Fruit fly (Drosophila melanogaster) whole organism, wandering third instar larva: ENCODE data around the gene mAChR-C.
A peak's percentile ranks its signal among the peaks of the same experiment; 100 is the strongest.

Experiments
- Abd-B ChIP-seq: fragments of >200 bp; optimal IDR thresholded peaks from 2 replicates; lab custom pipeline; 2017; ENCODE audit warnings: missing biosample characterization, missing genetic modification characterization
- CG32264 ChIP-seq: fragments of 200-800 bp; sonication (Bioruptor generic); optimal IDR thresholded peaks from 2 replicates; lab custom pipeline; 2016; ENCODE audit warnings: missing biosample characterization, missing genetic modification characterization
- CG9705 ChIP-seq: fragments of 200-800 bp; sonication (Bioruptor generic); optimal IDR thresholded peaks from 2 replicates; lab custom pipeline; 2018; ENCODE audit warnings: missing biosample characterization, mild to moderate bottlenecking, missing genetic modification characterization
- CrebA ChIP-seq: fragments of 200-800 bp; sonication (Bioruptor generic); optimal IDR thresholded peaks from 2 replicates; lab custom pipeline; 2016; ENCODE audit warnings: missing biosample characterization, mild to moderate bottlenecking, missing genetic modification characterization, borderline replicate concordance
- Dfd ChIP-seq: fragments of >200 bp; optimal IDR thresholded peaks from 2 replicates; lab custom pipeline; 2017; ENCODE audit warnings: missing biosample characterization, missing genetic modification characterization
- Dif ChIP-seq: fragments of 200-275, 200-300 bp; sonication (Bioruptor generic); optimal IDR thresholded peaks from 2 replicates; lab custom pipeline; 2018; ENCODE audit warnings: missing biosample characterization, missing genetic modification characterization; ENCODE audit not compliant: partially characterized antibody
- GATAd ChIP-seq: sonication (Bioruptor generic); optimal IDR thresholded peaks from 2 replicates; lab custom pipeline; 2016; ENCODE audit warnings: missing biosample characterization, missing genetic modification characterization
- HLH106 ChIP-seq: fragments of 200-800 bp; optimal IDR thresholded peaks from 3 replicates; lab custom pipeline; 2019; ENCODE audit warnings: missing biosample characterization, mild to moderate bottlenecking, missing genetic modification characterization, moderate library complexity
- Hnf4 ChIP-seq: fragments of 200-800 bp; sonication (Bioruptor generic); optimal IDR thresholded peaks from 2 replicates; lab custom pipeline; 2016; ENCODE audit warnings: missing biosample characterization, mild to moderate bottlenecking, missing genetic modification characterization
- Hr78 ChIP-seq: fragments of >200 bp; optimal IDR thresholded peaks from 2 replicates; lab custom pipeline; 2017; ENCODE audit warnings: missing biosample characterization, missing genetic modification characterization
- Hr83 ChIP-seq: fragments of 200-300 bp; sonication (Bioruptor generic); optimal IDR thresholded peaks from 2 replicates; lab custom pipeline; 2016; ENCODE audit warnings: missing biosample characterization, mild to moderate bottlenecking, missing genetic modification characterization, moderate library complexity; ENCODE audit not compliant: poor library complexity, severe bottlenecking
- Jra ChIP-seq: sonication (Bioruptor generic); optimal IDR thresholded peaks from 2 replicates; lab custom pipeline; 2016; ENCODE audit warnings: missing biosample characterization, missing genetic modification characterization
- Mio ChIP-seq: sonication (Bioruptor generic); optimal IDR thresholded peaks from 2 replicates; lab custom pipeline; 2016; ENCODE audit warnings: missing biosample characterization, missing genetic modification characterization
- Myc ChIP-seq: fragments of >200 bp; optimal IDR thresholded peaks from 2 replicates; lab custom pipeline; 2017
- N ChIP-seq: fragments of >200 bp; optimal IDR thresholded peaks from 2 replicates; lab custom pipeline; 2018; ENCODE audit warnings: missing biosample characterization, missing external identifiers, missing genetic modification characterization
- OdsH ChIP-seq: fragments of 200-800 bp; sonication (Bioruptor generic); optimal IDR thresholded peaks from 2 replicates; lab custom pipeline; 2016; ENCODE audit warnings: missing biosample characterization, mild to moderate bottlenecking, missing genetic modification characterization
- Rel ChIP-seq, 2 experiments: fragments of 200-800 bp; sonication (Bioruptor generic) in 1 of 2; optimal IDR thresholded peaks; 2 replicates in 1 of 2; 3 replicates in 1 of 2; lab custom pipeline; 2016 to 2019; ENCODE audit warnings: mild to moderate bottlenecking in 2 of 2, missing biosample characterization in 2 of 2, missing genetic modification characterization in 2 of 2, moderate library complexity in 1 of 2
- Sp1 ChIP-seq: fragments of 200-800 bp; sonication (Bioruptor generic); optimal IDR thresholded peaks from 3 replicates; lab custom pipeline; 2019; ENCODE audit warnings: missing biosample characterization, mild to moderate bottlenecking, missing genetic modification characterization, moderate library complexity
- Vsx2 ChIP-seq: fragments of 200-300, 225-300 bp; sonication (Bioruptor generic); optimal IDR thresholded peaks from 2 replicates; lab custom pipeline; 2018; ENCODE audit warnings: missing biosample characterization, missing genetic modification characterization; ENCODE audit not compliant: partially characterized antibody
- br ChIP-seq: fragments of 200-800 bp; sonication (Bioruptor generic); optimal IDR thresholded peaks from 2 replicates; lab custom pipeline; 2016; ENCODE audit warnings: missing biosample characterization, missing genetic modification characterization
- brk ChIP-seq: fragments of 200-800 bp; sonication (Bioruptor generic); optimal IDR thresholded peaks from 2 replicates; lab custom pipeline; 2016; ENCODE audit warnings: missing biosample characterization, mild to moderate bottlenecking, missing genetic modification characterization
- dl ChIP-seq, 2 experiments: fragments of 175-275, 200-275 bp in 1 of 2; fragments of 200-275 bp in 1 of 2; sonication (Bioruptor generic); optimal IDR thresholded peaks; lab custom pipeline; 2018; ENCODE audit warnings: mild to moderate bottlenecking in 2 of 2, missing biosample characterization in 2 of 2, missing genetic modification characterization in 2 of 2, moderate library complexity in 2 of 2; ENCODE audit not compliant: partially characterized antibody in 2 of 2, insufficient read depth in 1 of 2
- dmrt93B ChIP-seq: fragments of 200-800 bp; sonication (Bioruptor generic); optimal IDR thresholded peaks from 2 replicates; lab custom pipeline; 2018; ENCODE audit warnings: missing biosample characterization, mild to moderate bottlenecking, missing genetic modification characterization
- dsf ChIP-seq: sonication (Bioruptor generic); optimal IDR thresholded peaks from 2 replicates; lab custom pipeline; 2016; ENCODE audit warnings: missing biosample characterization, missing genetic modification characterization, borderline replicate concordance
- ey ChIP-seq: fragments of 200-800 bp; sonication (Bioruptor generic); optimal IDR thresholded peaks from 2 replicates; lab custom pipeline; 2016; ENCODE audit warnings: missing biosample characterization, missing genetic modification characterization
- foxo ChIP-seq, 2 experiments: fragments of 200-800 bp; sonication (Bioruptor generic); optimal IDR thresholded peaks; 2 replicates in 1 of 2; 3 replicates in 1 of 2; lab custom pipeline; 2016 to 2017; ENCODE audit warnings: missing biosample characterization in 2 of 2, missing genetic modification characterization in 2 of 2
- fru ChIP-seq: fragments of 200-800 bp; sonication (Bioruptor generic); optimal IDR thresholded peaks from 3 replicates; lab custom pipeline; 2016; ENCODE audit warnings: missing biosample characterization, mild to moderate bottlenecking, missing genetic modification characterization
- h ChIP-seq: fragments of 200-800 bp; sonication (Bioruptor generic); optimal IDR thresholded peaks from 3 replicates; lab custom pipeline; 2016; ENCODE audit warnings: missing biosample characterization, mild to moderate bottlenecking, missing genetic modification characterization
- jim ChIP-seq: fragments of 175-275, 200-325 bp; sonication (Bioruptor generic); optimal IDR thresholded peaks from 2 replicates; lab custom pipeline; 2016; ENCODE audit warnings: missing biosample characterization, mild to moderate bottlenecking, missing genetic modification characterization
- lola ChIP-seq: fragments of >200 bp; optimal IDR thresholded peaks from 2 replicates; lab custom pipeline; 2017; ENCODE audit warnings: missing biosample characterization, missing genetic modification characterization
- pan ChIP-seq: fragments of >200 bp; optimal IDR thresholded peaks from 2 replicates; lab custom pipeline; 2017
- psq ChIP-seq: fragments of 200-800 bp; sonication (Bioruptor generic); optimal IDR thresholded peaks from 3 replicates; lab custom pipeline; 2017; ENCODE audit warnings: missing biosample characterization, mild to moderate bottlenecking, missing genetic modification characterization, moderate library complexity
- rgr ChIP-seq: fragments of 200-800 bp; sonication (Bioruptor generic); optimal IDR thresholded peaks from 3 replicates; lab custom pipeline; 2016; ENCODE audit warnings: missing biosample characterization, mild to moderate bottlenecking, missing genetic modification characterization
- sage ChIP-seq: fragments of 200-800 bp; sonication (Bioruptor generic); optimal IDR thresholded peaks from 2 replicates; lab custom pipeline; 2016; ENCODE audit warnings: missing biosample characterization, mild to moderate bottlenecking, missing genetic modification characterization
- sv ChIP-seq: fragments of 200-800 bp; sonication (Bioruptor generic); optimal IDR thresholded peaks from 3 replicates; lab custom pipeline; 2016; ENCODE audit warnings: missing biosample characterization, missing genetic modification characterization
- tai ChIP-seq: sonication (Bioruptor generic); optimal IDR thresholded peaks from 2 replicates; lab custom pipeline; 2016; ENCODE audit warnings: missing biosample characterization, missing genetic modification characterization
- usp ChIP-seq: fragments of >200 bp; optimal IDR thresholded peaks from 2 replicates; lab custom pipeline; 2017; ENCODE audit warnings: missing biosample characterization, missing genetic modification characterization
- woc ChIP-seq: sonication (Bioruptor generic); optimal IDR thresholded peaks from 2 replicates; lab custom pipeline; 2016; ENCODE audit warnings: missing biosample characterization, mild to moderate bottlenecking, missing genetic modification characterization

The mAChR-C gene

DNA sequence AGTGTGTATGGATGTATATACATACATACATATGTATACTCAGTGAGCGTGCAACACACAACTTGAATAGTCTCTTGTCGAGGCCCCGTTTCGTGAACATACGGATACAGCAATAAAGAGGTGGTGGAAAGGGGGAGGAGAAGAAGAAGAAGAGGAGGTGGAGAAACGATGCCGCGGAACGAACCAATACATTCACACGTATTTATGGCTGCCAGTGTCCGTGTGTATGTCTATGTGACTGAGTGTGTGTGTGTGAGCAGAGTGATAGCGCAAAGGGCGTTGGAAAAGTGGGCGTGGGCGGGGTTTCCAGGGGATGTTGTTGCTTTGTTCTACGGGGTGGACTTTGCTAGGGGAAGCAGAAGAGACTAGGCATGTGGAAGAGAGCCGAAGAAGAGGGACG lies 20.9 kb upstream of the mAChR-C start:
- TF ChIP-seq Rel (GFP tag; optimal IDR thresholded peaks at IDR 0.05; lab: Kevin White, UChicago) (no peak), Rel (tag; optimal IDR thresholded peaks at IDR 0.05; lab: Kevin White, UChicago) (peak; percentile 67), h (no peak), psq (GFP tag; lab: Kevin White, UChicago) (peak; percentile 77), Sp1 (GFP tag; lab: Kevin White, UChicago) (peak; percentile 45), Dif (peak; percentile 31)
- TF ChIP-seq, all 38 proteins: peak for 4

DNA sequence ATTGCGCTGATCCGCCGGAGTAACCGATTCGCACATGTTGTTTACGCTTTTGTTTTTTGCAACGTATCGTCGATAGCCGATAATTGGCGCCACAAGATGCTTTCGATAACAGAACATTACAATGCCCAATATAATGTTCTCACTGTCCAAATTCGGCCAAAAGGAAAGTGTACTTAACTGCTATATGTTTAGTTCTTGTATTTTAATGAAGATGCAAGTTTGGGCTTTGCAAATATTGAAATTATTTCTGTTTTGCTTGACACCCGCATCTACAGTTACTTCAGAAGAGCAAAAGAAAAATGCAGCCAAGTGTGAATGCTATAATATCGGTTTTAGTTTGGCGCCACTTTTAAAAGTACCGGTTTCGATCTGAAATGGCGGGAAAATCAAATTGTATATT lies 20.1 kb upstream of the mAChR-C start:
- no peak for TF ChIP-seq jim (GFP tag; lab: Kevin White, UChicago)
- TF ChIP-seq CrebA (GFP tag; lab: Kevin White, UChicago), result no peak
- TF ChIP-seq dsf (GFP tag; lab: Kevin White, UChicago), result no peak
- TF ChIP-seq Rel (GFP tag; optimal IDR thresholded peaks at IDR 0.05; lab: Kevin White, UChicago), result no peak
- peak; percentile 82 for TF ChIP-seq Rel (tag; optimal IDR thresholded peaks at IDR 0.05; lab: Kevin White, UChicago)
- TF ChIP-seq pan (lab: Kevin White, UChicago), result no peak
- TF ChIP-seq Dfd, result no peak
- no peak for TF ChIP-seq Dif
- TF ChIP-seq Mio, result peak; percentile 39
- no peak for TF ChIP-seq dl (GFP tag; optimal IDR thresholded peaks at IDR 0.05; lab: Kevin White, UChicago; ENCODE audit: insufficient read depth in 1 of 2, partially characterized antibody in 2 of 2)
- peak; percentile 15 for TF ChIP-seq Jra (GFP tag; lab: Kevin White, UChicago)
- peak; percentile 91 for TF ChIP-seq rgr (GFP tag; lab: Kevin White, UChicago)
- TF ChIP-seq woc (GFP tag; lab: Kevin White, UChicago), result peak; percentile 81
- TF ChIP-seq dmrt93B (GFP tag; lab: Kevin White, UChicago), result peak; percentile 91
- TF ChIP-seq sv (GFP tag; lab: Kevin White, UChicago), result peak; percentile 86
- peak; percentile 93 for TF ChIP-seq h
- peak; percentile 88 for TF ChIP-seq Hnf4 (GFP tag; lab: Kevin White, UChicago)
- TF ChIP-seq br, result peak; percentile 88
- peak; percentile 100 for TF ChIP-seq N (GFP tag; lab: Kevin White, UChicago)
- TF ChIP-seq psq (GFP tag; lab: Kevin White, UChicago), result peak; percentile 76
- TF ChIP-seq GATAd (GFP tag; lab: Kevin White, UChicago), result no peak
- TF ChIP-seq sage (GFP tag; lab: Kevin White, UChicago), result peak; percentile 71
- peak; percentile 92 for TF ChIP-seq CG9705 (GFP tag; lab: Kevin White, UChicago)
- peak; percentile 65 to 95 for TF ChIP-seq foxo (GFP tag; optimal IDR thresholded peaks at IDR 0.05; lab: Kevin White, UChicago)
- no peak for TF ChIP-seq Vsx2 (GFP tag; lab: Kevin White, UChicago)
- no peak for TF ChIP-seq Hr83
- TF ChIP-seq Sp1 (GFP tag; lab: Kevin White, UChicago), result peak; percentile 90
- TF ChIP-seq Abd-B (GFP tag; lab: Kevin White, UChicago), result peak; percentile 30
- TF ChIP-seq CG32264 (GFP tag; lab: Kevin White, UChicago), result peak; percentile 79
- peak; percentile 24 for TF ChIP-seq lola (GFP tag; lab: Kevin White, UChicago)
- TF ChIP-seq OdsH, result peak; percentile 80
- TF ChIP-seq brk (GFP tag; lab: Kevin White, UChicago), result no peak
- TF ChIP-seq HLH106 (tag; lab: Kevin White, UChicago), result peak; percentile 96
- peak; percentile 91 for TF ChIP-seq ey (GFP tag; lab: Kevin White, UChicago)
- peak; percentile 93 for TF ChIP-seq fru (GFP tag; lab: Kevin White, UChicago)
- no peak for TF ChIP-seq tai (GFP tag; lab: Kevin White, UChicago)
- peak; percentile 85 for TF ChIP-seq Hr78 (GFP tag; lab: Kevin White, UChicago)
- TF ChIP-seq Myc, result peak; percentile 19
- TF ChIP-seq usp, result no peak
